Worm (Caenorhabditis elegans): ENCODE data around the gene pfk-1.2.

pfk-1.2 gene

DNA sequence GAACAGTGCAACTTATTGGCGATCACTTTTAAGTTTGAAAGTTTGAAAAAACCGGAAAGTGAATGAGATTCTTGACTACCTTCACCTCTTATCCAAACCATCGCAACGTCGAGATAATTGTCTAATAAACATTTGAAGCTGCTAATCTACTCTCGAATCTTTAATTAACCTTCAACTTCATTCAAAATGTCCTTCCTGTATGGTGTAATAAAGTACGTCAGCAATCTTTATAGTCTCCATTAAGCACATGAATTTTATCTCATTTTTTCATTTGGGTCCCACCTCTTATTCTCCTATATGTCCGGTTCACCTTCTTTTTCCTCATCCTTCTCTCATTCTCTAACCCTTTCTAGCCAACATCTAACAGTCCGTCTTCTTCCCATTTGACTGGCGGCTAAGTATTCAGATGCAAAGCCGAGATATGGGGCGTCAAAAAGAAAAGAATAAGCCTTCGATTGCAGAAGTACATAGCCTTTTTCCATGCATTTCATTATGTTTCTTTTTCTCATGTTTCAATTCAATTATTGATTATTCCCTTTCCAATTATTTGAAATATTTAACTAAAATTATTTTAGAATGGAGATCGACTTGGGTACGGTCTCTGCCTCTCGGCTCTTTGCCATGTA, 30.7 kb upstream of the pfk-1.2 start, which contains the start of gene swt-5:
TSS of gene swt-5 (plus strand) at position 576 of the 626 bp plus-strand sequence.
- TF ChIP-seq snu-23 (GFP tag; optimal IDR thresholded peaks at IDR 0.05) (no peak), nhr-85 (tag) (no peak), hlh-4 (tag; optimal IDR thresholded peaks at IDR 0.05) (no peak), fkh-10 (GFP tag; optimal IDR thresholded peaks at IDR 0.05) (no peak), dsc-1 (tag; optimal IDR thresholded peaks at IDR 0.05) (no peak), efl-3 (GFP tag; optimal IDR thresholded peaks at IDR 0.05) (no peak), elt-2 (tag; optimal IDR thresholded peaks at IDR 0.05) (no peak), swsn-7 (tag; optimal IDR thresholded peaks at IDR 0.05) (no peak), skn-1 (tag; optimal IDR thresholded peaks at IDR 0.05) (no peak), nhr-90 (tag; optimal IDR thresholded peaks at IDR 0.05; ENCODE audit: poor library complexity) (no peak), fos-1 (tag; optimal IDR thresholded peaks at IDR 0.05) (no peak), unc-130 (tag; optimal IDR thresholded peaks at IDR 0.05) (no peak), ceh-88 (GFP tag; IDR thresholded peaks at IDR 0.05) (no peak), ztf-4 (tag; optimal IDR thresholded peaks at IDR 0.05) (no peak), lin-13 (GFP tag; optimal IDR thresholded peaks at IDR 0.05) (no peak), ceh-90 (tag; optimal IDR thresholded peaks at IDR 0.05) (no peak), C34B4.2 (tag; optimal IDR thresholded peaks at IDR 0.05) (no peak), lin-14 (GFP tag; optimal IDR thresholded peaks at IDR 0.05) (no peak), sup-37 (GFP tag; optimal IDR thresholded peaks at IDR 0.05) (no peak), pqm-1 (tag; optimal IDR thresholded peaks at IDR 0.05) (no peak)

DNA sequence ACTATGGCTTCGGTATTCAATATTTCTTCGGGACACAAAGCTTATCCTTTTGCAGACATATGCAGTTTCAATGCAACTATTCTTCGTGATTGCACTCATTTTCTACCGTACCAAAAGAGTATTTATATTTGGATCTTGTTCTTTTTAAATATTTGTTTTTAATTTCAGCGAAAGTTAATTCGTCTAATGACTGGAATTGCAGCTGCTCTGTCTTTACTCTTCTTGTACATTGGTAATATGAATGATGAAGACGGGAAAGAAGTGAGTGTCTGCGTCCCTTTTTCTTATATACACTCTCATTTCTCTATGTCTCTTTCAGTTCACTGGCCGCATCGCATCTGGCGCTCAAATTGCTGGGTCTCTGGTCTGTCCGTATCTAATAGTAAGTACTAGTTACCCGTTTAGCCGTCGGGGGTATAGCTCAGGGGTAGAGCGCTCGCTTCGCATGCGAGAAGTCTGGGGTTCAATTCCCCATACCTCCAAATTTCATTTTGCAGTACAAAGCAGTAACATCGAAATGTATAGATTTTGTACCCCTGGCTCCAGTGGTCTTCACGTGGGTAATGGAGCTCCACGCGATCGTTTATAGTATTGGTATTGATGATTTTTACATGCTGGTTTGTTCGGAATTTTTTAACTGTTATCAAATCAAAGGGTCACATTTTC, 28.3 kb upstream of the pfk-1.2 start:
- TF ChIP-seq isw-1 (GFP tag; IDR thresholded peaks at IDR 0.05) = peak; percentile 46
- no peak for TF ChIP-seq unc-62 (GFP tag; optimal IDR thresholded peaks at IDR 0.05)
- TF ChIP-seq efl-3 (GFP tag; optimal IDR thresholded peaks at IDR 0.05) = no peak
- peak; percentile 18 for TF ChIP-seq lin-39 (tag; optimal IDR thresholded peaks at IDR 0.05)
- TF ChIP-seq zip-4 (GFP tag; optimal IDR thresholded peaks at IDR 0.05) = no peak
- no peak for TF ChIP-seq egl-27 (tag; optimal IDR thresholded peaks at IDR 0.05)
- TF ChIP-seq ama-1 (optimal IDR thresholded peaks at IDR 0.05) = peak; percentile 5
- TF ChIP-seq nhr-20 (tag; optimal IDR thresholded peaks at IDR 0.05) = peak; percentile 81
- peak in 2 of 3 experiments; percentile 38 to 71 for TF ChIP-seq ceh-82 (tag; optimal IDR thresholded peaks at IDR 0.05)
- no peak for TF ChIP-seq lin-15B (tag; optimal IDR thresholded peaks at IDR 0.05)
- TF ChIP-seq unc-130 (tag; optimal IDR thresholded peaks at IDR 0.05) = peak; percentile 44
- peak; percentile 48 for TF ChIP-seq skn-1 (tag; optimal IDR thresholded peaks at IDR 0.05)
- peak in 1 of 2 experiments; percentile 15 for TF ChIP-seq ztf-11 (tag; optimal IDR thresholded peaks at IDR 0.05)
- no peak for TF ChIP-seq pqm-1 (tag; optimal IDR thresholded peaks at IDR 0.05)
- TF ChIP-seq C16A3.4 (tag; optimal IDR thresholded peaks at IDR 0.05) = peak; percentile 49
- TF ChIP-seq sptf-1 (tag; optimal IDR thresholded peaks at IDR 0.05) = no peak
- TF ChIP-seq mef-2 (tag; optimal IDR thresholded peaks at IDR 0.05) = no peak
- TF ChIP-seq elt-3 (tag; optimal IDR thresholded peaks at IDR 0.05) = peak in 2 of 6 experiments; percentile 18 to 45
- peak; percentile 81 for TF ChIP-seq dsc-1 (tag; optimal IDR thresholded peaks at IDR 0.05)
- no peak for TF ChIP-seq unc-30 (tag; optimal IDR thresholded peaks at IDR 0.05)
- TF ChIP-seq lin-13 (GFP tag; optimal IDR thresholded peaks at IDR 0.05) = no peak
- TF ChIP-seq C04F5.9 (tag; optimal IDR thresholded peaks at IDR 0.05) = peak; percentile 30
- TF ChIP-seq nhr-85 (tag) = peak; percentile 83
- peak; percentile 40 for TF ChIP-seq fkh-10 (GFP tag; optimal IDR thresholded peaks at IDR 0.05)
- no peak for TF ChIP-seq nhr-11 (tag; optimal IDR thresholded peaks at IDR 0.05)
- TF ChIP-seq pax-3 (tag; optimal IDR thresholded peaks at IDR 0.05) = peak; percentile 64
- peak; percentile 83 for TF ChIP-seq nhr-90 (tag; optimal IDR thresholded peaks at IDR 0.05; ENCODE audit: poor library complexity)
- peak; percentile 62 for TF ChIP-seq ceh-8 (GFP tag; optimal IDR thresholded peaks at IDR 0.05)
- peak; percentile 77 for TF ChIP-seq swsn-7 (tag; optimal IDR thresholded peaks at IDR 0.05)
- TF ChIP-seq unc-98 (GFP tag; IDR thresholded peaks at IDR 0.05) = peak; percentile 43; the same call in 1 of the 2 replicates
- TF ChIP-seq nhr-71 (tag; optimal IDR thresholded peaks at IDR 0.05) = peak; percentile 87
- TF ChIP-seq nhr-12 (tag; optimal IDR thresholded peaks at IDR 0.05) = no peak
- peak; percentile 95 for TF ChIP-seq snpc-4 (tag; optimal IDR thresholded peaks at IDR 0.05)
- peak; percentile 6 for TF ChIP-seq F16B12.6 (tag; optimal IDR thresholded peaks at IDR 0.05)
- peak; percentile 81 for TF ChIP-seq lin-14 (GFP tag; optimal IDR thresholded peaks at IDR 0.05)
- no peak for TF ChIP-seq hlh-17 (GFP tag; optimal IDR thresholded peaks at IDR 0.05; ENCODE audit: borderline replicate concordance)
- TF ChIP-seq lir-3 (tag; optimal IDR thresholded peaks at IDR 0.05; ENCODE audit: poor library complexity) = peak; percentile 35
- peak; percentile 69 for TF ChIP-seq xbp-1 (tag; optimal IDR thresholded peaks at IDR 0.05)
- no peak for TF ChIP-seq tlp-1 (tag; optimal IDR thresholded peaks at IDR 0.05)
